Worm (Caenorhabditis elegans) whole organism, late embryonic: ENCODE results near the gene C29E4.15.
A peak's percentile ranks its signal among the peaks of the same experiment; 100 is the strongest.

Source experiments
- C08G9.2 ChIP-seq: sonication (generic microtip); optimal IDR thresholded peaks from 2 replicates; lab custom pipeline; 2016; ENCODE audit warnings: mild to moderate bottlenecking, missing genetic modification characterization, moderate library complexity, missing compliant biosample characterization
- F13H6.1 ChIP-seq: sonication (generic microtip); optimal IDR thresholded peaks from 2 replicates; lab custom pipeline; 2016; ENCODE audit warnings: missing genetic modification characterization, missing compliant biosample characterization
- K09A11.1 ChIP-seq: sonication (generic microtip); optimal IDR thresholded peaks from 2 replicates; lab custom pipeline; 2017; ENCODE audit warnings: antibody characterized with exemption, mild to moderate bottlenecking, missing genetic modification characterization, missing compliant biosample characterization; ENCODE audit not compliant: insufficient read depth
- T23F11.4 ChIP-seq: fragments of 200-800 bp; sonication (Bioruptor generic); optimal IDR thresholded peaks from 2 replicates; lab custom pipeline; 2018; ENCODE audit warnings: mild to moderate bottlenecking, missing genetic modification characterization, missing compliant biosample characterization
- ceh-18 ChIP-seq: sonication (generic microtip); optimal IDR thresholded peaks from 2 replicates; lab custom pipeline; 2016; ENCODE audit warnings: missing genetic modification characterization, missing compliant biosample characterization
- ceh-2 ChIP-seq: sonication (generic microtip); optimal IDR thresholded peaks from 2 replicates; lab custom pipeline; 2016; ENCODE audit warnings: missing genotype, missing genetic modification characterization, missing compliant biosample characterization
- ceh-24 ChIP-seq: sonication (generic microtip); optimal IDR thresholded peaks from 2 replicates; lab custom pipeline; 2016; ENCODE audit warnings: mild to moderate bottlenecking, missing genetic modification characterization, missing compliant biosample characterization
- ceh-31 ChIP-seq: sonication (generic microtip); optimal IDR thresholded peaks from 2 replicates; lab custom pipeline; 2016; ENCODE audit warnings: missing genetic modification characterization, missing compliant biosample characterization
- ceh-45 ChIP-seq: fragments of 200-800 bp; sonication (Bioruptor generic); IDR thresholded peaks from 2 replicates; pipeline ENCODE4 v1.3.6; 2022; ENCODE audit warnings: missing genetic modification reagents, missing genetic modification characterization, missing compliant biosample characterization
- ceh-48 ChIP-seq: sonication (generic microtip); optimal IDR thresholded peaks from 2 replicates; lab custom pipeline; 2016; ENCODE audit warnings: missing genetic modification characterization, inconsistent platforms, missing compliant biosample characterization
- dve-1 ChIP-seq: sonication (generic microtip); optimal IDR thresholded peaks from 2 replicates; lab custom pipeline; 2017; ENCODE audit warnings: antibody characterized with exemption, mild to moderate bottlenecking, missing genetic modification characterization, missing compliant biosample characterization
- elt-2 ChIP-seq: sonication (generic microtip); optimal IDR thresholded peaks from 2 replicates; lab custom pipeline; 2016; ENCODE audit warnings: missing genetic modification reagents, missing genetic modification characterization, missing compliant biosample characterization
- eyg-1 ChIP-seq: sonication (generic microtip); optimal IDR thresholded peaks from 2 replicates; lab custom pipeline; 2016; ENCODE audit warnings: missing genotype, missing genetic modification characterization, missing compliant biosample characterization
- fax-1 ChIP-seq: sonication (generic microtip); optimal IDR thresholded peaks from 2 replicates; lab custom pipeline; 2016; ENCODE audit warnings: missing genotype, missing genetic modification characterization, missing compliant biosample characterization
- gmeb-2 ChIP-seq: sonication (generic microtip); optimal IDR thresholded peaks from 2 replicates; lab custom pipeline; 2016; ENCODE audit warnings: missing genetic modification characterization, inconsistent platforms, missing compliant biosample characterization
- hlh-15 ChIP-seq: sonication (generic microtip); optimal IDR thresholded peaks from 2 replicates; lab custom pipeline; 2016; ENCODE audit warnings: missing genetic modification characterization, missing compliant biosample characterization
- hlh-30 ChIP-seq: sonication (generic microtip); optimal IDR thresholded peaks from 2 replicates; lab custom pipeline; 2017; ENCODE audit warnings: antibody characterized with exemption, missing genetic modification characterization, missing compliant biosample characterization; ENCODE audit not compliant: insufficient read depth
- nfya-1 ChIP-seq: sonication (generic microtip); optimal IDR thresholded peaks from 2 replicates; lab custom pipeline; 2017; ENCODE audit warnings: missing genetic modification characterization, mild to moderate bottlenecking, missing compliant biosample characterization, antibody characterized with exemption, moderate library complexity
- nhr-232 ChIP-seq: sonication (generic microtip); optimal IDR thresholded peaks from 2 replicates; lab custom pipeline; 2016; ENCODE audit warnings: missing genetic modification characterization, missing compliant biosample characterization
- npax-4 ChIP-seq: sonication (generic microtip); optimal IDR thresholded peaks from 2 replicates; lab custom pipeline; 2016; ENCODE audit warnings: missing genetic modification characterization, missing compliant biosample characterization
- pat-9 ChIP-seq: fragments of 200-800 bp; sonication (Bioruptor generic); optimal IDR thresholded peaks from 2 replicates; lab custom pipeline; 2018; ENCODE audit warnings: mild to moderate bottlenecking, missing genetic modification characterization, moderate library complexity, missing compliant biosample characterization
- pax-1 ChIP-seq: fragments of 150-350 bp; optimal IDR thresholded peaks from 2 replicates; lab custom pipeline; 2014; ENCODE audit warnings: missing biosample characterization, missing genetic modification characterization
- pha-2 ChIP-seq: sonication (generic microtip); optimal IDR thresholded peaks from 2 replicates; lab custom pipeline; 2017; ENCODE audit warnings: mild to moderate bottlenecking, missing genetic modification characterization, missing compliant biosample characterization
- pros-1 ChIP-seq: fragments of 150-350 bp; optimal IDR thresholded peaks from 2 replicates; lab custom pipeline; 2014; ENCODE audit warnings: missing biosample characterization, missing genetic modification reagents, missing genetic modification characterization
- rnt-1 ChIP-seq: sonication (generic microtip); optimal IDR thresholded peaks from 2 replicates; lab custom pipeline; 2016; ENCODE audit warnings: missing genetic modification characterization, missing compliant biosample characterization
- tbx-2 ChIP-seq: sonication (generic microtip); optimal IDR thresholded peaks from 2 replicates; lab custom pipeline; 2016; ENCODE audit warnings: missing genetic modification characterization, missing compliant biosample characterization
- unc-42 ChIP-seq: sonication (generic microtip); optimal IDR thresholded peaks from 2 replicates; lab custom pipeline; 2016; ENCODE audit warnings: missing genotype, missing genetic modification characterization, missing compliant biosample characterization
- unc-55 ChIP-seq: sonication (generic microtip); optimal IDR thresholded peaks from 2 replicates; lab custom pipeline; 2017; ENCODE audit warnings: missing biosample characterization, missing genetic modification reagents, missing genetic modification characterization
- unc-86 ChIP-seq: sonication (generic microtip); optimal IDR thresholded peaks from 2 replicates; lab custom pipeline; 2016; ENCODE audit warnings: missing genetic modification characterization, missing compliant biosample characterization

C29E4.15 gene

DNA sequence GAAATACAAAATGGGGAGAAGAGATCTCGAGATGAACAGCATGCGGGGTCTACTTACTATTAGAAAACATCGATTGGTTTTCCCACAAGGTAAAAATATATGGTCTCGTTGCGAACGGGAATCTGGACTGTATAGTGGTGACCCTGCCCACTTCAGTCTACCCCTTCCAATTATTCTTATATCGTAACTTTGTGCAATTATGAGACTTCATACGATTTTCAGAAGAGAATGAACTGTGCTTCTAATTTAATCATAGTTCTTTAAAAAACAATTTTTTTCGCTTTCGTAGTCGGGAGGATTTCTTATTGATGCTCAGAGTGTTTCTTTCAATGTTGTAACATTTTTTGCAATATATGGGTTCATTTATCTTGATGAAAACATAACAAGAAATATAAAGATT, 19.6 kb downstream of the C29E4.15 start, which contains the start of gene F54H12.5 (continued):
- no peak for TF ChIP-seq pha-2 (tag; lab: Kevin White, UChicago)
- no peak for TF ChIP-seq fax-1
- TF ChIP-seq npax-4 (tag; lab: Kevin White, UChicago): no peak

DNA sequence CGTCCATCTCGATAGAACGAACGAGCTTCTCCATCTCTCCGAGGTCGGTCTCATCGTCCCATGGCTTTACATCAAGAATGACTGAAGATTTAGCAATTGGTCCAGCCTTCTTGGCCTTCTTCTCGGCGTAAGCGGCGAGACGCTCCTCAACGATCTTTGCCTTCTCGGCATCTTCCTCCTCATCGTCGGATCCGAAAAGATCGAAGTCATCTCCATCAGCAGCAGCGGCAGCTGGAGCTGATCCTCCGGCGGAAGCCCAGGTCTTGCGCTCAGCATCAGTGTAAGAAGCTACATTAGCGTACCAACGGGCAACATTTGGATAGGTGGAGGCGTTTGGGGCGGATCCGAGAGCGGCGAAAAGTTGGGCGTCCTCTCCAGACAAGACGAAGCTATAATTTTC, 20.3 kb downstream of the C29E4.15 start:
- no peak for TF ChIP-seq nhr-232
- no peak for TF ChIP-seq ceh-24 (tag; lab: Kevin White, UChicago)
- TF ChIP-seq C08G9.2: no peak
- no peak for TF ChIP-seq eyg-1
- TF ChIP-seq ceh-48: no peak
- no peak for TF ChIP-seq pat-9 (tag; lab: Kevin White, UChicago)
- no peak for TF ChIP-seq hlh-15 (tag; lab: Kevin White, UChicago)
- TF ChIP-seq dve-1: no peak
- no peak for TF ChIP-seq F13H6.1 (tag; lab: Kevin White, UChicago)
- no peak for TF ChIP-seq gmeb-2 (tag; lab: Kevin White, UChicago)

DNA sequence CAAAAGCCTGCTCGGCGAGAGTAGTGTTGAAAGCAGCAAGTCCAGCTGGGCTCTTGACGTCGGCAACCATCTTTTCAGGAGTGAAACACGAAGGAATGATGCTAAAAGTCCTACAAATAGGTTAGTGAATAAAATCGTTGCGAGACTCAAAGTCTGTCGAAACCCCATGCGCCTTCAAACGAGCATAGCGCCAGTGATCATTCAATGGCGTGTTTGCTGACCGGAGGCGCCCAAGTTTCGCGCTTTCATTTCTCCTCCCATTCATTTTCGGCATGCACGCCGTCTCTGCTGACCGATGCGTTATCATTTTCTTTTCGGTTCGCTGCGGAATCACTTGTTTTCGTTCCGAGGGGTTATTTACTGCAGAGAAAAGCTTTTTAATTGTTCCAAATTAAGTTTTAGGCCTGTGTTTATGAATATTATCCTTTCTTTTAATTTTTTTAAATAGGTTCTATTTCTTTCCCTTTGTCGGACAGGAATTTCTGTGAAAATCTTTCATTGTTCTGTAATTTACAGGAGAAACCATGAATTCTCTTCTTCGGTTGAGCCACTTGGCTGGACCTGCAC, 20.9 kb downstream of the C29E4.15 start, which contains the start of the genes eef-1B.1 and aco-2:
Gene eef-1B.1 (minus strand): TSS at position 186 of the 567 bp plus-strand sequence.
Gene aco-2 (plus strand): TSS at position 517 of the 567 bp plus-strand sequence.
- TF ChIP-seq nfya-1 (tag; lab: Kevin White, UChicago) (peak; percentile 61), unc-86 (tag; lab: Kevin White, UChicago) (peak; percentile 6), ceh-2 (no peak), ceh-18 (tag; lab: Kevin White, UChicago) (peak; percentile 25), pat-9 (tag; lab: Kevin White, UChicago) (peak; percentile 29), ceh-31 (tag; lab: Kevin White, UChicago) (peak; percentile 55), tbx-2 (tag; lab: Kevin White, UChicago) (peak; percentile 41), unc-55 (peak; percentile 3), hlh-30 (tag; lab: Kevin White, UChicago) (peak; percentile 37), elt-2 (tag; lab: Kevin White, UChicago) (peak; percentile 25), unc-42 (peak; percentile 62), pros-1 (no peak), dve-1 (peak; percentile 11), ceh-48 (no peak), pax-1 (tag; lab: Kevin White, UChicago) (no peak), T23F11.4 (GFP tag; lab: Kevin White, UChicago) (no peak)
- TF ChIP-seq, all 69 proteins: peak for 11

ce11 chrIII:7973968-7974607, 21.7 kb downstream of the C29E4.15 start:
- TF ChIP-seq pax-1 (tag; lab: Kevin White, UChicago) (no peak), ceh-45 (GFP tag; lab: Robert Waterston, UW) (no peak), F13H6.1 (tag; lab: Kevin White, UChicago) (no peak), K09A11.1 (tag; lab: Kevin White, UChicago) (no peak), nhr-232 (no peak)

- TF ChIP-seq rnt-1 (tag; lab: Kevin White, UChicago) (no peak), hlh-15 (tag; lab: Kevin White, UChicago) (no peak), npax-4 (tag; lab: Kevin White, UChicago) (no peak)
Measured at ce11 chrIII:7977224-7977623, 24.8 kb downstream of the C29E4.15 start.

ce11 chrIII:7977777-7978176, 25.4 kb downstream of the C29E4.15 start, which contains the start of gene C06G4.4:
Gene C06G4.4, minus strand, starts transcription at chrIII:7977812.
- TF ChIP-seq T23F11.4 (GFP tag; lab: Kevin White, UChicago): no peak
